Worm (Caenorhabditis elegans): ENCODE measurements around the gene fbxa-126.

Gene fbxa-126

ce11 chrIV:14274834-14275233 lies 46.7 kb downstream of the fbxa-126 start:
- TF ChIP-seq ztf-23 (GFP tag; IDR thresholded peaks at IDR 0.05) (no peak), tab-1 (GFP tag; IDR thresholded peaks at IDR 0.05) (no peak), ztf-29 (GFP tag; IDR thresholded peaks at IDR 0.05) (no peak), flt-1 (GFP tag; IDR thresholded peaks at IDR 0.05) (no peak), cog-1 (tag; optimal IDR thresholded peaks at IDR 0.05) (no peak)

- TF ChIP-seq klf-2 (GFP tag; conservative IDR thresholded peaks at IDR 0.05) = no peak
- TF ChIP-seq ztf-23 (GFP tag; IDR thresholded peaks at IDR 0.05) = no peak
- TF ChIP-seq cog-1 (tag; optimal IDR thresholded peaks at IDR 0.05) = no peak
- no peak for TF ChIP-seq med-1 (GFP tag; optimal IDR thresholded peaks at IDR 0.05; ENCODE audit: insufficient read depth)
- no peak for TF ChIP-seq T22C8.4 (GFP tag; IDR thresholded peaks at IDR 0.05)
- TF ChIP-seq ref-1 (GFP tag; conservative IDR thresholded peaks at IDR 0.05) = no peak
- TF ChIP-seq ztf-29 (GFP tag; IDR thresholded peaks at IDR 0.05) = no peak
- TF ChIP-seq tab-1 (GFP tag; IDR thresholded peaks at IDR 0.05) = no peak
- no peak for TF ChIP-seq flt-1 (GFP tag; IDR thresholded peaks at IDR 0.05)
Measured at ce11 chrIV:14272561-14272960, 49.0 kb downstream of the fbxa-126 start.

ce11 chrIV:14269932-14270331 lies 51.6 kb downstream of the fbxa-126 start:
- TF ChIP-seq med-1 (GFP tag; optimal IDR thresholded peaks at IDR 0.05; ENCODE audit: insufficient read depth) (no peak), flt-1 (GFP tag; IDR thresholded peaks at IDR 0.05) (no peak), cog-1 (tag; optimal IDR thresholded peaks at IDR 0.05) (no peak), ref-1 (GFP tag; conservative IDR thresholded peaks at IDR 0.05) (no peak), ztf-23 (GFP tag; IDR thresholded peaks at IDR 0.05) (no peak), klf-2 (GFP tag; conservative IDR thresholded peaks at IDR 0.05) (no peak), T22C8.4 (GFP tag; IDR thresholded peaks at IDR 0.05) (no peak)
